Fruit fly (Drosophila melanogaster): ENCODE data around the gene Pgant5.

Gene Pgant5

DNA sequence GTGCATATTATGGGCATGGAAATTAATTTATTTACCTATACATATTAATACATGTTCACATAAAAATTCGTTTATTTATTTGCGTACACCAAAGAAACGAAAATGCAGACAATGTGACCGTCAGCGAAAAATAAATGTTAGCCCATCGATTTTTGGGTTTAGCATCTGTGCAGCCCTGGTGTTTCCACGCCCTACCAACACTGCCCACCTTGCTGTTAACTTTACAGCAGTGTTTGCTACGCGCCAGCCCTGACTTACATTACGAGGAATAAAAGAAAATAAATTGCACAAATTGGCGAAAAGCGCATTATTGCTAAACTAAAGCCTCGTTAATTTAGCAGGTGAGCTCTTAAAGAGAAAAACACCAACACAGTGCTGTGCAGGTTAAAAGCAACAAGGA, 50.3 kb downstream of the Pgant5 start, which contains the start of the genes CG33995, CG44000 and CG44001 (continued):
- TF ChIP-seq tll (GFP tag; optimal IDR thresholded peaks at IDR 0.05) (no peak), dmrt99B (tag; optimal IDR thresholded peaks at IDR 0.05) (no peak), Opbp (GFP tag; IDR thresholded peaks at IDR 0.05; ENCODE audit: partially characterized antibody) (peak; percentile 80), CG10274 (GFP tag; optimal IDR thresholded peaks at IDR 0.05) (no peak), Bgb (GFP tag; IDR thresholded peaks at IDR 0.05; ENCODE audit: partially characterized antibody) (peak; percentile 46), CG10209 (GFP tag; optimal IDR thresholded peaks at IDR 0.05) (peak; percentile 17), CG31441 (GFP tag; IDR thresholded peaks at IDR 0.05) (no peak; the same call in 1 of the 2 replicates), chm (GFP tag; IDR thresholded peaks at IDR 0.05) (peak; percentile 57), CG13296 (GFP tag; optimal IDR thresholded peaks at IDR 0.05) (no peak), Bteb2 (GFP tag; optimal IDR thresholded peaks at IDR 0.05) (peak; percentile 8), Tbp (GFP tag; optimal IDR thresholded peaks at IDR 0.05) (no peak), CG10959 (GFP tag; IDR thresholded peaks at IDR 0.05) (no peak), tap (tag; optimal IDR thresholded peaks at IDR 0.05) (peak; percentile 5), Asciz (GFP tag; optimal IDR thresholded peaks at IDR 0.05) (no peak), CG15269 (tag; optimal IDR thresholded peaks at IDR 0.05) (peak; percentile 17), pb (GFP tag; optimal IDR thresholded peaks at IDR 0.05) (no peak), CG30403 (GFP tag; optimal IDR thresholded peaks at IDR 0.05) (peak; percentile 67), CG15073 (GFP tag; optimal IDR thresholded peaks at IDR 0.05) (no peak), gsb (GFP tag; IDR thresholded peaks at IDR 0.05) (no peak), kni (GFP tag; optimal IDR thresholded peaks at IDR 0.05) (no peak), Sry-β (GFP tag; optimal IDR thresholded peaks at IDR 0.05) (no peak), sc (optimal IDR thresholded peaks at IDR 0.05) (no peak), sc (GFP tag; optimal IDR thresholded peaks at IDR 0.05) (no peak), dmrt11E (tag; optimal IDR thresholded peaks at IDR 0.05) (peak; percentile 23), CG1647 (GFP tag; optimal IDR thresholded peaks at IDR 0.05) (peak; percentile 16), Antp (GFP tag; optimal IDR thresholded peaks at IDR 0.05) (peak; percentile 64), Sox100B (GFP tag; optimal IDR thresholded peaks at IDR 0.05) (no peak), CG8281 (tag; optimal IDR thresholded peaks at IDR 0.05) (no peak), CG14965 (GFP tag; optimal IDR thresholded peaks at IDR 0.05; ENCODE audit: borderline replicate concordance) (no peak), crol (GFP tag; IDR thresholded peaks at IDR 0.05) (no peak), CG17612 (GFP tag; IDR thresholded peaks at IDR 0.05) (no peak), CG3281 (GFP tag; optimal IDR thresholded peaks at IDR 0.05) (peak; percentile 69), ac (GFP tag; optimal IDR thresholded peaks at IDR 0.05) (no peak), CG6791 (GFP tag; IDR thresholded peaks at IDR 0.05; ENCODE audit: partially characterized antibody) (peak; percentile 30; the same call in 1 of the 3 replicates), wor (GFP tag; IDR thresholded peaks at IDR 0.05) (no peak), CG2889 (GFP tag; IDR thresholded peaks at IDR 0.05) (no peak), pros (GFP tag; optimal IDR thresholded peaks at IDR 0.05) (no peak), CG6813 (GFP tag; optimal IDR thresholded peaks at IDR 0.05) (no peak), Sin3A (optimal IDR thresholded peaks at IDR 0.05) (peak; percentile 68), Six4 (GFP tag; optimal IDR thresholded peaks at IDR 0.05) (no peak), CG10565 (GFP tag; optimal IDR thresholded peaks at IDR 0.05) (no peak), CG8290 (GFP tag; optimal IDR thresholded peaks at IDR 0.05) (peak; percentile 58), CG8290 (tag; optimal IDR thresholded peaks at IDR 0.05) (peak in 1 of 2 experiments; percentile 91), CG8089 (GFP tag; optimal IDR thresholded peaks at IDR 0.05) (no peak), kay (GFP tag; optimal IDR thresholded peaks at IDR 0.05) (peak; percentile 19), CG7839 (tag; optimal IDR thresholded peaks at IDR 0.05) (peak; percentile 39), CkIIα-i1 (GFP tag; IDR thresholded peaks at IDR 0.05) (no peak), CG10979 (tag; optimal IDR thresholded peaks at IDR 0.05) (peak; percentile 7), Fer2 (tag; optimal IDR thresholded peaks at IDR 0.05) (no peak), CG11504 (tag; optimal IDR thresholded peaks at IDR 0.05) (peak; percentile 52), CG12659 (GFP tag; optimal IDR thresholded peaks at IDR 0.05) (peak; percentile 94)
